Fruit fly (Drosophila melanogaster) whole organism, embryonic: ENCODE results near the gene CG10140.

Source experiments
- Antp ChIP-seq: fragments of 200-800 bp; sonication (Bioruptor generic); optimal IDR thresholded peaks from 3 replicates; lab custom pipeline; 2016; ENCODE audit warnings: missing biosample characterization, missing genetic modification characterization
- CG10431 ChIP-seq: fragments of 200-800 bp; sonication (Bioruptor generic); optimal IDR thresholded peaks from 3 replicates; lab custom pipeline; 2018; ENCODE audit warnings: missing biosample characterization, mild to moderate bottlenecking, missing genetic modification characterization
- CG11504 ChIP-seq: fragments of 200-800 bp; sonication (Bioruptor generic); optimal IDR thresholded peaks from 3 replicates; lab custom pipeline; 2019; ENCODE audit warnings: missing biosample characterization, mild to moderate bottlenecking, missing genetic modification characterization, moderate library complexity
- CG12391 ChIP-seq: fragments of 200-800 bp; sonication (Bioruptor generic); optimal IDR thresholded peaks from 3 replicates; lab custom pipeline; 2018; ENCODE audit warnings: missing biosample characterization, mild to moderate bottlenecking, missing genetic modification characterization, moderate library complexity
- CG13123 ChIP-seq: fragments of 200-800 bp; sonication (Bioruptor generic); optimal IDR thresholded peaks from 2 replicates; lab custom pipeline; 2016; ENCODE audit warnings: missing biosample characterization, missing genetic modification characterization
- CG1603 ChIP-seq: fragments of 200-800 bp; sonication (Bioruptor generic); optimal IDR thresholded peaks from 2 replicates; lab custom pipeline; 2019; ENCODE audit warnings: missing biosample characterization, mild to moderate bottlenecking, missing genetic modification characterization, moderate library complexity
- CG2120 ChIP-seq: fragments of 200-800 bp; sonication (Bioruptor generic); optimal IDR thresholded peaks from 3 replicates; lab custom pipeline; 2016; ENCODE audit warnings: missing biosample characterization, missing genetic modification characterization
- CG2712 ChIP-seq: fragments of 200-800 bp; optimal IDR thresholded peaks from 3 replicates; lab custom pipeline; 2019; ENCODE audit warnings: missing biosample characterization, mild to moderate bottlenecking, missing genetic modification characterization, moderate library complexity
- CG30020 ChIP-seq: fragments of 200-800 bp; optimal IDR thresholded peaks from 2 replicates; lab custom pipeline; 2019; ENCODE audit warnings: missing biosample characterization, mild to moderate bottlenecking, missing genetic modification characterization, moderate library complexity
- CG3163 ChIP-seq: fragments of 200-800 bp; sonication (Bioruptor generic); optimal IDR thresholded peaks from 3 replicates; lab custom pipeline; 2016; ENCODE audit warnings: missing biosample characterization, missing genetic modification characterization
- CG34224 ChIP-seq: fragments of 200-800 bp; sonication (Bioruptor generic); IDR thresholded peaks from 3 replicates; pipeline ENCODE4 v1.3.6; 2022; ENCODE audit warnings: missing biosample characterization, missing genetic modification characterization; ENCODE audit not compliant: partially characterized antibody
- CG3995 ChIP-seq: fragments of 200-800 bp; sonication (Bioruptor generic); optimal IDR thresholded peaks from 3 replicates; lab custom pipeline; 2016; ENCODE audit warnings: missing biosample characterization, missing genetic modification characterization
- CG4360 ChIP-seq: fragments of 200-800 bp; sonication (Bioruptor generic); IDR thresholded peaks from 2 replicates; pipeline ENCODE4 v1.3.6; 2022; ENCODE audit warnings: missing biosample characterization, missing genetic modification characterization
- CG4854 ChIP-seq: fragments of 200-800 bp; sonication (Bioruptor generic); optimal IDR thresholded peaks from 2 replicates; lab custom pipeline; 2016; ENCODE audit warnings: missing biosample characterization, missing genetic modification characterization, inconsistent platforms
- CG7271 ChIP-seq: fragments of 200-800 bp; sonication (Bioruptor generic); optimal IDR thresholded peaks from 2 replicates; lab custom pipeline; 2018; ENCODE audit warnings: missing biosample characterization, mild to moderate bottlenecking, missing genetic modification characterization, moderate library complexity
- D19A ChIP-seq: fragments of 200-800 bp; optimal IDR thresholded peaks from 3 replicates; lab custom pipeline; 2019; ENCODE audit warnings: missing biosample characterization, mild to moderate bottlenecking, missing genetic modification characterization, moderate library complexity
- E2f2 ChIP-seq: fragments of 200-800 bp; sonication (Bioruptor generic); IDR thresholded peaks from 2 replicates; pipeline ENCODE4 v1.3.6; 2022; ENCODE audit warnings: missing biosample characterization, missing genetic modification characterization
- Gsc ChIP-seq: fragments of 200-800 bp; sonication (Bioruptor generic); IDR thresholded peaks from 2 replicates; pipeline ENCODE4 v1.3.6; 2022; ENCODE audit warnings: missing biosample characterization, missing genetic modification characterization
- HHEX ChIP-seq: fragments of 200-800 bp; sonication (Bioruptor generic); optimal IDR thresholded peaks from 3 replicates; lab custom pipeline; 2017; ENCODE audit warnings: missing biosample characterization, mild to moderate bottlenecking, missing genetic modification characterization, missing genetic modification reagents
- Lhr ChIP-seq: fragments of 200-800 bp; sonication (Bioruptor generic); optimal IDR thresholded peaks from 3 replicates; lab custom pipeline; 2017; ENCODE audit warnings: mild to moderate bottlenecking, missing biosample characterization, missing genetic modification reagents, missing genetic modification characterization
- MTF-1 ChIP-seq: fragments of 200-800 bp; sonication (Bioruptor generic); optimal IDR thresholded peaks from 2 replicates; lab custom pipeline; 2018; ENCODE audit warnings: missing biosample characterization, mild to moderate bottlenecking, missing genetic modification characterization, borderline replicate concordance
- Nf-YA ChIP-seq: fragments of 200-800 bp; sonication (Bioruptor generic); IDR thresholded peaks from 2 replicates; pipeline ENCODE4 v1.3.6; 2022; ENCODE audit warnings: missing biosample characterization, missing genetic modification characterization
- Nf-YB ChIP-seq: fragments of 200-800 bp; sonication (Bioruptor generic); optimal IDR thresholded peaks from 3 replicates; lab custom pipeline; 2019; ENCODE audit warnings: missing biosample characterization, mild to moderate bottlenecking, missing genetic modification characterization, moderate library complexity
- Oli ChIP-seq: fragments of 200-800 bp; sonication (Bioruptor generic); optimal IDR thresholded peaks from 2 replicates; lab custom pipeline; 2018; ENCODE audit warnings: missing biosample characterization, mild to moderate bottlenecking, missing genetic modification characterization, moderate library complexity
- Opbp ChIP-seq: fragments of 200-800 bp; sonication (Bioruptor generic); IDR thresholded peaks from 3 replicates; pipeline ENCODE4 v1.3.6; 2022; ENCODE audit warnings: missing biosample characterization, missing genetic modification characterization; ENCODE audit not compliant: partially characterized antibody
- Optix ChIP-seq: fragments of 200-800 bp; sonication (Bioruptor generic); IDR thresholded peaks from 3 replicates; pipeline ENCODE4 v1.3.6; 2022; ENCODE audit warnings: missing biosample characterization, missing genetic modification characterization
- PHDP ChIP-seq: fragments of 200-800 bp; sonication (Bioruptor generic); optimal IDR thresholded peaks from 3 replicates; lab custom pipeline; 2018; ENCODE audit warnings: missing biosample characterization, mild to moderate bottlenecking, missing genetic modification characterization, moderate library complexity
- Pdp1 ChIP-seq, 2 experiments: fragments of 200-800 bp; sonication (Bioruptor generic); optimal IDR thresholded peaks; 3 replicates each; lab custom pipeline; 2016; ENCODE audit warnings: missing biosample characterization in 2 of 2, missing genetic modification characterization in 2 of 2, mild to moderate bottlenecking in 1 of 2, moderate library complexity in 1 of 2
- Side ChIP-seq: fragments of 200-800 bp; sonication (Bioruptor generic); optimal IDR thresholded peaks from 2 replicates; lab custom pipeline; 2016; ENCODE audit warnings: missing biosample characterization, missing genetic modification characterization
- Six4 ChIP-seq: fragments of 200-800 bp; sonication (Bioruptor generic); optimal IDR thresholded peaks from 2 replicates; lab custom pipeline; 2016; ENCODE audit warnings: missing biosample characterization, missing genetic modification characterization
- Spps ChIP-seq: fragments of 200-800 bp; sonication (Bioruptor generic); optimal IDR thresholded peaks from 2 replicates; lab custom pipeline; 2018; ENCODE audit warnings: missing biosample characterization, mild to moderate bottlenecking, missing genetic modification characterization
- Sry-β ChIP-seq: fragments of 200-800 bp; sonication (Bioruptor generic); optimal IDR thresholded peaks from 2 replicates; lab custom pipeline; 2018; ENCODE audit warnings: missing biosample characterization, mild to moderate bottlenecking, missing genetic modification characterization, moderate library complexity
- Tbp ChIP-seq: fragments of >200 bp; optimal IDR thresholded peaks from 2 replicates; lab custom pipeline; 2018; ENCODE audit warnings: missing biosample characterization, missing genetic modification characterization
- ap ChIP-seq: fragments of 200-800 bp; sonication (Bioruptor generic); IDR thresholded peaks from 2 replicates; pipeline ENCODE4 v1.3.6; 2022; ENCODE audit warnings: missing biosample characterization, missing genetic modification characterization
- ara ChIP-seq: fragments of 200-800 bp; sonication (Bioruptor generic); IDR thresholded peaks from 2 replicates; pipeline ENCODE4 v1.3.6; 2022; ENCODE audit warnings: missing biosample characterization, missing genetic modification characterization
- chif ChIP-seq, 2 experiments: fragments of 200-800 bp; sonication (Bioruptor generic); optimal IDR thresholded peaks; 3 replicates each; lab custom pipeline; 2016; ENCODE audit warnings: missing biosample characterization in 2 of 2, missing genetic modification characterization in 2 of 2
- danr ChIP-seq: fragments of 200-800 bp; sonication (Bioruptor generic); IDR thresholded peaks from 2 replicates; pipeline ENCODE4 v1.3.6; 2022; ENCODE audit warnings: missing biosample characterization, missing genetic modification characterization
- gfzf ChIP-seq: fragments of 200-800 bp; sonication (Bioruptor generic); optimal IDR thresholded peaks from 2 replicates; lab custom pipeline; 2016; ENCODE audit warnings: missing biosample characterization, mild to moderate bottlenecking, missing genetic modification characterization, moderate library complexity
- lbe ChIP-seq: fragments of 200-800 bp; sonication (Bioruptor generic); optimal IDR thresholded peaks from 2 replicates; lab custom pipeline; 2016; ENCODE audit warnings: missing biosample characterization, mild to moderate bottlenecking, missing genetic modification characterization
- lilli ChIP-seq: fragments of 200-800 bp; sonication (Bioruptor generic); optimal IDR thresholded peaks from 3 replicates; lab custom pipeline; 2016; ENCODE audit warnings: missing biosample characterization, missing genetic modification characterization
- nerfin-1 ChIP-seq: fragments of 200-800 bp; sonication (Bioruptor generic); optimal IDR thresholded peaks from 3 replicates; lab custom pipeline; 2019; ENCODE audit warnings: missing biosample characterization, mild to moderate bottlenecking, missing genetic modification characterization, moderate library complexity
- nom ChIP-seq: fragments of 200-800 bp; sonication (Bioruptor generic); optimal IDR thresholded peaks from 2 replicates; lab custom pipeline; 2017; ENCODE audit warnings: missing biosample characterization, missing genetic modification characterization, mild to moderate bottlenecking, moderate library complexity, missing genetic modification reagents
- phol ChIP-seq: fragments of 200-800 bp; sonication (Bioruptor generic); optimal IDR thresholded peaks from 3 replicates; lab custom pipeline; 2018; ENCODE audit warnings: missing biosample characterization, mild to moderate bottlenecking, missing genetic modification characterization, moderate library complexity
- pros ChIP-seq: fragments of 200-800 bp; sonication (Bioruptor generic); optimal IDR thresholded peaks from 3 replicates; lab custom pipeline; 2019; ENCODE audit warnings: missing biosample characterization, mild to moderate bottlenecking, missing genetic modification characterization, moderate library complexity
- rib ChIP-seq: fragments of 200-800 bp; sonication (Bioruptor generic); IDR thresholded peaks from 2 replicates; pipeline ENCODE4 v1.3.6; 2022; ENCODE audit warnings: missing biosample characterization, missing genetic modification characterization
- sisA ChIP-seq: fragments of 200-800 bp; sonication (Bioruptor generic); IDR thresholded peaks from 2 replicates; pipeline ENCODE4 v1.3.6; 2022; ENCODE audit warnings: missing biosample characterization, missing genetic modification characterization
- sug ChIP-seq: fragments of 200-800 bp; optimal IDR thresholded peaks from 2 replicates; lab custom pipeline; 2019; ENCODE audit warnings: missing biosample characterization, mild to moderate bottlenecking, missing genetic modification characterization, moderate library complexity
- tio ChIP-seq: fragments of 200-800 bp; sonication (Bioruptor generic); optimal IDR thresholded peaks from 2 replicates; lab custom pipeline; 2017; ENCODE audit warnings: missing biosample characterization, missing genetic modification characterization, inconsistent platforms
- trem ChIP-seq: fragments of 200-800 bp; optimal IDR thresholded peaks from 3 replicates; lab custom pipeline; 2019; ENCODE audit warnings: missing biosample characterization, mild to moderate bottlenecking, missing genetic modification characterization, moderate library complexity
- yki ChIP-seq: fragments of >200 bp; optimal IDR thresholded peaks from 3 replicates; lab custom pipeline; 2018

CG10140 gene

DNA sequence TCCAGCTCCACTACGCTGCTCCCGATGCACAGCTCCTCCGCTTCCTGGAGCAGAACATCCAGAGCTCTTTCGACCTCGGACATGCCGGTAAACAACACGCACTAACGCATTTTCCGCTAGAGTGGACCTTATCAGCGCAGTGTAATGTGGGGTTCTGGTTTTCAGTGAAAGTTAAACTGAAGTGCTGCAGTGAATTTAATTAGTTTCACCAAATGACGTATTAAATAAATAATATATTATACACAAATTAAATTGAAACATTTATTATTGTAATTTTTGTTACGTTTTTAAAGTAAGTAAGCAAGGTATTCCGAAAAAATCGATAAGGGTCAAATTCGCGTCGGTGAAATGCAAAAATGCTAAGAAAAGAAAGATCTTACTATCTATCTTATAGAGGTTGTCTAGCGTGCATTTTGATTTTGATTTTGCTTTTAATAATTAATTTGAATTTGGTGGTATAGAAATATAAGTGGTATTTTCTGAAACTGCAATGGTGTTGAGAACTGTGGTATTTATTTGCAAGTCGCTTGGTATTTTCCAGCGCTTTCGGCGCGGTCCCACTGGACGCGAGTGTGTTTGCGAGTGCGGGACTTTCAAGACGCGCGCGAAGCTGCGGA, 10.0 kb upstream of the CG10140 start, which contains the start of the genes JMJD7 and CG10738 (continued):
- TF ChIP-seq nom (peak; percentile 68), CG13123 (no peak), Antp (GFP tag; lab: Kevin White, UChicago) (no peak), CG7271 (tag; lab: Kevin White, UChicago) (no peak), Nf-YB (GFP tag; lab: Kevin White, UChicago) (no peak), CG2712 (tag; lab: Kevin White, UChicago) (peak; percentile 64), nerfin-1 (tag; lab: Kevin White, UChicago) (no peak), Gsc (no peak), CG12391 (peak; percentile 32), phol (tag; lab: Kevin White, UChicago) (peak; percentile 48), lilli (GFP tag; lab: Kevin White, UChicago) (peak; percentile 37), E2f2 (peak; percentile 90), PHDP (tag; lab: Kevin White, UChicago) (no peak), tio (GFP tag; lab: Kevin White, UChicago) (no peak), danr (GFP tag; lab: Robert Waterston, UW) (0 out of 2 replicates have a peak, but pooled peaks have one; percentile 30), MTF-1 (GFP tag; lab: Kevin White, UChicago) (peak; percentile 23), Lhr (no peak), Side (GFP tag; lab: Kevin White, UChicago) (no peak), ara (peak; percentile 42; the same call in 1 of the 2 replicates), CG3995 (no peak), Tbp (GFP tag; lab: Kevin White, UChicago) (no peak), Sry-β (GFP tag; lab: Kevin White, UChicago) (peak; percentile 32), pros (GFP tag; lab: Kevin White, UChicago) (no peak), Opbp (GFP tag; lab: Robert Waterston, UW) (0 out of 3 replicates have a peak, but pooled peaks have one; percentile 35), sisA (peak; percentile 70; the same call in 1 of the 2 replicates), Nf-YA (GFP tag; lab: Robert Waterston, UW) (peak; percentile 53; the same call in 1 of the 2 replicates), Six4 (peak; percentile 42), D19A (tag; lab: Kevin White, UChicago) (peak; percentile 63), Spps (no peak), CG1603 (no peak), HHEX (GFP tag; lab: Kevin White, UChicago) (peak; percentile 23), gfzf (peak; percentile 87), ap (GFP tag; lab: Robert Waterston, UW) (peak; percentile 70; the same call in 1 of the 2 replicates), CG30020 (tag; lab: Kevin White, UChicago) (peak; percentile 58), lbe (GFP tag; lab: Kevin White, UChicago) (peak; percentile 26), CG3163 (GFP tag; lab: Kevin White, UChicago) (no peak), CG4360 (GFP tag; lab: Robert Waterston, UW) (no peak), CG34224 (GFP tag; lab: Robert Waterston, UW) (no peak), yki (no peak), Pdp1 (GFP tag; optimal IDR thresholded peaks at IDR 0.05; lab: Kevin White, UChicago) (no peak), sug (tag; lab: Kevin White, UChicago) (peak; percentile 80), rib (GFP tag; lab: Robert Waterston, UW) (peak; percentile 54; the same call in 1 of the 2 replicates), CG2120 (GFP tag; lab: Kevin White, UChicago) (peak; percentile 45), CG10431 (no peak), CG11504 (tag; lab: Kevin White, UChicago) (peak; percentile 81), trem (tag; lab: Kevin White, UChicago) (no peak), Oli (tag; lab: Kevin White, UChicago) (no peak), chif (GFP tag; optimal IDR thresholded peaks at IDR 0.05; lab: Kevin White, UChicago) (no peak), Optix (GFP tag; lab: Robert Waterston, UW) (peak; percentile 78), CG4854 (GFP tag; lab: Kevin White, UChicago) (peak; percentile 29)
